Fruit fly (Drosophila melanogaster) whole organism, embryonic: ENCODE measurements around the gene CG10761.
A peak's percentile ranks its signal among the peaks of the same experiment; 100 is the strongest.

Experiments
- Abd-B ChIP-seq: fragments of 200-800 bp; sonication (Bioruptor generic); optimal IDR thresholded peaks from 2 replicates; lab custom pipeline; 2018; ENCODE audit warnings: missing biosample characterization, mild to moderate bottlenecking, missing genetic modification characterization, moderate library complexity
- Atf-2 ChIP-seq: fragments of 200-800 bp; sonication (Bioruptor generic); optimal IDR thresholded peaks from 2 replicates; lab custom pipeline; 2016; ENCODE audit warnings: missing biosample characterization, missing genetic modification characterization
- CG10366 ChIP-seq: fragments of 200-800 bp; sonication (Bioruptor generic); IDR thresholded peaks from 2 replicates; pipeline ENCODE4 v1.3.6; 2022; ENCODE audit warnings: missing biosample characterization, missing genetic modification characterization
- CG10543 ChIP-seq: fragments of 200-800 bp; sonication (Bioruptor generic); optimal IDR thresholded peaks from 3 replicates; lab custom pipeline; 2017; ENCODE audit warnings: missing biosample characterization, mild to moderate bottlenecking, missing genetic modification characterization, moderate library complexity
- CG12071 ChIP-seq: fragments of 200-800 bp; sonication (Bioruptor generic); optimal IDR thresholded peaks from 3 replicates; lab custom pipeline; 2018; ENCODE audit warnings: missing biosample characterization, mild to moderate bottlenecking, missing genetic modification characterization
- CG12155 ChIP-seq: fragments of 200-800 bp; sonication (Bioruptor generic); optimal IDR thresholded peaks from 3 replicates; lab custom pipeline; 2016; ENCODE audit warnings: missing biosample characterization, missing genetic modification characterization
- CG1233 ChIP-seq: fragments of 200-800 bp; sonication (Bioruptor generic); optimal IDR thresholded peaks from 4 replicates; lab custom pipeline; 2018; ENCODE audit warnings: missing biosample characterization, mild to moderate bottlenecking, missing genetic modification characterization
- CG12942 ChIP-seq: fragments of 200-800 bp; sonication (Bioruptor generic); optimal IDR thresholded peaks from 3 replicates; lab custom pipeline; 2016; ENCODE audit warnings: missing biosample characterization, missing genetic modification characterization
- CG13123 ChIP-seq: fragments of 200-800 bp; sonication (Bioruptor generic); optimal IDR thresholded peaks from 2 replicates; lab custom pipeline; 2016; ENCODE audit warnings: missing biosample characterization, missing genetic modification characterization
- CG13894 ChIP-seq: fragments of 200-800 bp; sonication (Bioruptor generic); optimal IDR thresholded peaks from 3 replicates; lab custom pipeline; 2018; ENCODE audit warnings: missing biosample characterization, mild to moderate bottlenecking, missing genetic modification characterization, moderate library complexity
- CG14965 ChIP-seq: fragments of 200-800 bp; sonication (Bioruptor generic); optimal IDR thresholded peaks from 2 replicates; lab custom pipeline; 2016; ENCODE audit warnings: missing biosample characterization, missing genetic modification characterization, borderline replicate concordance
- CG15601 ChIP-seq: fragments of 200-800 bp; sonication (Bioruptor generic); optimal IDR thresholded peaks from 3 replicates; lab custom pipeline; 2019; ENCODE audit warnings: missing biosample characterization, mild to moderate bottlenecking, missing genetic modification characterization, moderate library complexity
- CG1602 ChIP-seq: fragments of 200-800 bp; sonication (Bioruptor generic); optimal IDR thresholded peaks from 3 replicates; lab custom pipeline; 2016; ENCODE audit warnings: missing biosample characterization, missing genetic modification characterization
- CG17912 ChIP-seq: fragments of 200-800 bp; sonication (Bioruptor generic); optimal IDR thresholded peaks from 2 replicates; lab custom pipeline; 2018; ENCODE audit warnings: missing biosample characterization, mild to moderate bottlenecking, missing genetic modification characterization
- CG1792 ChIP-seq: fragments of 200-800 bp; sonication (Bioruptor generic); optimal IDR thresholded peaks from 2 replicates; lab custom pipeline; 2016; ENCODE audit warnings: missing biosample characterization, missing genetic modification characterization
- CG2875 ChIP-seq: fragments of 200-800 bp; sonication (Bioruptor generic); optimal IDR thresholded peaks from 2 replicates; lab custom pipeline; 2017; ENCODE audit warnings: missing biosample characterization, mild to moderate bottlenecking, missing genetic modification characterization, missing genetic modification reagents
- CG3163 ChIP-seq: fragments of 200-800 bp; sonication (Bioruptor generic); optimal IDR thresholded peaks from 3 replicates; lab custom pipeline; 2016; ENCODE audit warnings: missing biosample characterization, missing genetic modification characterization
- CG34422 ChIP-seq: fragments of 200-800 bp; sonication (Bioruptor generic); IDR thresholded peaks from 3 replicates; pipeline ENCODE4 v1.3.6; 2022; ENCODE audit warnings: missing biosample characterization, missing genetic modification characterization
- CG3838 ChIP-seq: fragments of 200-800 bp; sonication (Bioruptor generic); optimal IDR thresholded peaks from 3 replicates; lab custom pipeline; 2016; ENCODE audit warnings: missing biosample characterization, missing genetic modification characterization
- CG4282 ChIP-seq: fragments of 200-800 bp; sonication (Bioruptor generic); optimal IDR thresholded peaks from 2 replicates; lab custom pipeline; 2016; ENCODE audit warnings: missing biosample characterization, missing genetic modification characterization
- CG7357 ChIP-seq: fragments of 200-800 bp; sonication (Bioruptor generic); IDR thresholded peaks from 3 replicates; pipeline ENCODE4 v1.3.6; 2022; ENCODE audit warnings: missing biosample characterization, missing genetic modification characterization
- CG8281 ChIP-seq: fragments of 200-800 bp; sonication (Bioruptor generic); optimal IDR thresholded peaks from 2 replicates; lab custom pipeline; 2018; ENCODE audit warnings: missing biosample characterization, mild to moderate bottlenecking, missing genetic modification characterization, moderate library complexity
- CG9609 ChIP-seq: fragments of 200-800 bp; sonication (Bioruptor generic); optimal IDR thresholded peaks from 3 replicates; lab custom pipeline; 2016; ENCODE audit warnings: missing biosample characterization, missing genetic modification characterization
- CG9797 ChIP-seq: fragments of 200-800 bp; sonication (Bioruptor generic); optimal IDR thresholded peaks from 3 replicates; lab custom pipeline; 2018; ENCODE audit warnings: missing biosample characterization, mild to moderate bottlenecking, missing genetic modification characterization
- CG9876 ChIP-seq: fragments of 200-800 bp; sonication (Bioruptor generic); optimal IDR thresholded peaks from 2 replicates; lab custom pipeline; 2016; ENCODE audit warnings: missing biosample characterization, missing genetic modification characterization
- CHES-1-like ChIP-seq: fragments of 200-800 bp; sonication (Bioruptor generic); optimal IDR thresholded peaks from 2 replicates; lab custom pipeline; 2016; ENCODE audit warnings: missing biosample characterization, missing genetic modification characterization
- E2f2 ChIP-seq: fragments of 200-800 bp; sonication (Bioruptor generic); IDR thresholded peaks from 2 replicates; pipeline ENCODE4 v1.3.6; 2022; ENCODE audit warnings: missing biosample characterization, missing genetic modification characterization
- GATAe ChIP-seq: fragments of 200-800 bp; sonication (Bioruptor generic); conservative IDR thresholded peaks from 2 replicates; pipeline ENCODE4 v1.3.6; 2022; ENCODE audit warnings: missing biosample characterization, missing genetic modification characterization
- H15 ChIP-seq: fragments of 200-800 bp; sonication (Bioruptor generic); IDR thresholded peaks from 3 replicates; pipeline ENCODE4 v1.3.6; 2022; ENCODE audit warnings: missing biosample characterization, missing genetic modification characterization
- HLH54F ChIP-seq: fragments of 200-800 bp; sonication (Bioruptor generic); optimal IDR thresholded peaks from 3 replicates; lab custom pipeline; 2016; ENCODE audit warnings: missing biosample characterization, missing genetic modification characterization
- Hr51 ChIP-seq, 2 experiments: fragments of 200-800 bp; sonication (Bioruptor generic); optimal IDR thresholded peaks; 2 replicates in 1 of 2; 3 replicates in 1 of 2; lab custom pipeline; 2016 to 2018; ENCODE audit warnings: missing biosample characterization in 2 of 2, missing genetic modification characterization in 2 of 2, mild to moderate bottlenecking in 1 of 2, moderate library complexity in 1 of 2
- Hsf ChIP-seq: fragments of 200-800 bp; sonication (Bioruptor generic); optimal IDR thresholded peaks from 3 replicates; lab custom pipeline; 2016; ENCODE audit warnings: missing biosample characterization, missing genetic modification characterization
- Med ChIP-seq: fragments of 200-800 bp; sonication (Bioruptor generic); peaks from one replicate; lab custom pipeline; 2016; ENCODE audit warnings: missing biosample characterization, missing genetic modification characterization, mild to moderate bottlenecking, inconsistent platforms, moderate library complexity
- Myb ChIP-seq: fragments of 200-800 bp; sonication (Bioruptor generic); optimal IDR thresholded peaks from 2 replicates; lab custom pipeline; 2016; ENCODE audit warnings: missing biosample characterization, missing genetic modification characterization
- Neu2 ChIP-seq: fragments of 200-800 bp; sonication (Bioruptor generic); optimal IDR thresholded peaks from 3 replicates; lab custom pipeline; 2016; ENCODE audit warnings: missing biosample characterization, missing genetic modification characterization, borderline replicate concordance
- ato ChIP-seq: fragments of 200-800 bp; sonication (Bioruptor generic); IDR thresholded peaks from 2 replicates; pipeline ENCODE4 v1.3.6; 2022; ENCODE audit warnings: missing biosample characterization, missing genetic modification characterization; ENCODE audit not compliant: partially characterized antibody
- danr ChIP-seq: fragments of 200-800 bp; sonication (Bioruptor generic); IDR thresholded peaks from 2 replicates; pipeline ENCODE4 v1.3.6; 2022; ENCODE audit warnings: missing biosample characterization, missing genetic modification characterization
- dpn ChIP-seq, 2 experiments: fragments of 200-800 bp; sonication (Bioruptor generic); optimal IDR thresholded peaks; 3 replicates each; lab custom pipeline; 2016; ENCODE audit warnings: missing biosample characterization in 2 of 2, missing genetic modification characterization in 2 of 2
- eyg ChIP-seq: fragments of 200-800 bp; sonication (Bioruptor generic); optimal IDR thresholded peaks from 3 replicates; lab custom pipeline; 2016; ENCODE audit warnings: missing biosample characterization, missing genetic modification characterization
- fd64A ChIP-seq: fragments of 200-800 bp; sonication (Bioruptor generic); optimal IDR thresholded peaks from 3 replicates; lab custom pipeline; 2018; ENCODE audit warnings: missing biosample characterization, mild to moderate bottlenecking, missing genetic modification characterization
- ftz-f1 ChIP-seq: fragments of 200-800 bp; sonication (Bioruptor generic); optimal IDR thresholded peaks from 2 replicates; lab custom pipeline; 2016; ENCODE audit warnings: missing biosample characterization, missing genetic modification characterization
- h ChIP-seq: fragments of >200 bp; optimal IDR thresholded peaks from 2 replicates; lab custom pipeline; 2017
- p53 ChIP-seq: fragments of 200-800 bp; sonication (Bioruptor generic); optimal IDR thresholded peaks from 2 replicates; lab custom pipeline; 2016; ENCODE audit warnings: missing biosample characterization, missing genetic modification characterization
- pho ChIP-seq: fragments of 200-800 bp; sonication (Bioruptor generic); optimal IDR thresholded peaks from 2 replicates; lab custom pipeline; 2016; ENCODE audit warnings: missing biosample characterization, missing genetic modification characterization
- psq ChIP-seq: fragments of 200-800 bp; sonication (Bioruptor generic); optimal IDR thresholded peaks from 2 replicates; lab custom pipeline; 2017; ENCODE audit warnings: missing biosample characterization, missing genetic modification characterization
- repo ChIP-seq: fragments of 200-800 bp; sonication (Bioruptor generic); optimal IDR thresholded peaks from 2 replicates; lab custom pipeline; 2016; ENCODE audit warnings: missing biosample characterization, missing genetic modification characterization
- salm ChIP-seq: fragments of 200-800 bp; sonication (Bioruptor generic); optimal IDR thresholded peaks from 2 replicates; lab custom pipeline; 2018; ENCODE audit warnings: missing biosample characterization, mild to moderate bottlenecking, missing genetic modification characterization
- sr ChIP-seq: fragments of 200-800 bp; sonication (Bioruptor generic); IDR thresholded peaks from 3 replicates; pipeline ENCODE4 v1.3.6; 2022; ENCODE audit warnings: missing biosample characterization, missing genetic modification characterization
- twi ChIP-seq: fragments of 200-800 bp; optimal IDR thresholded peaks from 2 replicates; lab custom pipeline; 2019; ENCODE audit warnings: missing biosample characterization, mild to moderate bottlenecking, missing genetic modification characterization, moderate library complexity
- tx ChIP-seq: fragments of 200-800 bp; sonication (Bioruptor generic); optimal IDR thresholded peaks from 2 replicates; lab custom pipeline; 2016; ENCODE audit warnings: missing biosample characterization, missing genetic modification characterization
- zfh1 ChIP-seq: fragments of 200-800 bp; sonication (Bioruptor generic); IDR thresholded peaks from 3 replicates; pipeline ENCODE4 v1.3.6; 2022; ENCODE audit warnings: missing biosample characterization, missing genetic modification characterization

The CG10761 gene

dm6 chrX:8131693-8132313 lies 30.8 kb downstream of the CG10761 start, which contains the start of gene CG10958 (continued):
- TF ChIP-seq tx (GFP tag; lab: Kevin White, UChicago) (no peak), H15 (GFP tag; lab: Robert Waterston, UW) (no peak), Neu2 (no peak), twi (tag; lab: Kevin White, UChicago) (no peak), CHES-1-like (GFP tag; lab: Kevin White, UChicago) (no peak), CG9876 (GFP tag; lab: Kevin White, UChicago) (no peak), danr (no peak), CG10543 (GFP tag; lab: Kevin White, UChicago) (peak; percentile 60), fd64A (GFP tag; lab: Kevin White, UChicago) (no peak), CG9797 (GFP tag; lab: Kevin White, UChicago) (no peak), CG12942 (GFP tag; lab: Kevin White, UChicago) (peak; percentile 56), Abd-B (GFP tag; lab: Kevin White, UChicago) (peak; percentile 31), h (lab: Kevin White, UChicago) (no peak), CG15601 (tag; lab: Kevin White, UChicago) (peak; percentile 18), CG4282 (GFP tag; lab: Kevin White, UChicago) (no peak), CG3163 (GFP tag; lab: Kevin White, UChicago) (no peak), psq (GFP tag; lab: Kevin White, UChicago) (peak; percentile 1), HLH54F (GFP tag; lab: Kevin White, UChicago) (peak; percentile 34), dpn (GFP tag; optimal IDR thresholded peaks at IDR 0.05; lab: Kevin White, UChicago) (peak; percentile 26 to 81), CG8281 (no peak), ato (no peak), ftz-f1 (GFP tag; lab: Kevin White, UChicago) (no peak), CG13894 (tag; lab: Kevin White, UChicago) (peak; percentile 23), CG10366 (GFP tag; lab: Robert Waterston, UW) (peak; percentile 60), CG1792 (no peak), CG1233 (GFP tag; lab: Kevin White, UChicago) (peak; percentile 57), E2f2 (peak; percentile 55), CG12155 (GFP tag; lab: Kevin White, UChicago) (peak; percentile 63), pho (GFP tag; lab: Kevin White, UChicago) (peak; percentile 49), CG34422 (peak; percentile 42; the same call in 1 of the 3 replicates), CG1602 (GFP tag; lab: Kevin White, UChicago) (peak; percentile 47), sr (GFP tag; lab: Robert Waterston, UW) (no peak), CG3838 (GFP tag; lab: Kevin White, UChicago) (peak; percentile 53), Hr51 (GFP tag; optimal IDR thresholded peaks at IDR 0.05; lab: Kevin White, UChicago) (peak in 1 of 2 experiments; percentile 60), CG12071 (no peak), repo (GFP tag; lab: Kevin White, UChicago) (no peak), eyg (no peak), salm (tag; lab: Kevin White, UChicago) (no peak), CG13123 (GFP tag; lab: Kevin White, UChicago) (peak; percentile 21), GATAe (no peak), Myb (GFP tag; lab: Kevin White, UChicago) (peak; percentile 2), zfh1 (GFP tag; lab: Robert Waterston, UW) (peak; percentile 66; the same call in 2 of the 3 replicates), Atf-2 (no peak), p53 (GFP tag; lab: Kevin White, UChicago) (no peak), CG17912 (GFP tag; lab: Kevin White, UChicago) (no peak), Hsf (GFP tag; lab: Kevin White, UChicago) (peak; percentile 47), CG14965 (GFP tag; lab: Kevin White, UChicago) (no peak), CG2875 (GFP tag; lab: Kevin White, UChicago) (peak; percentile 6), CG7357 (no peak), CG9609 (GFP tag; lab: Kevin White, UChicago) (peak; percentile 4), Med (peak; percentile 79)
